Fruit fly (Drosophila melanogaster) whole organism, adult: ENCODE results near the gene CG2680.

Experiments used
- CG33017 ChIP-seq: fragments of 200-800 bp; sonication (Bioruptor generic); optimal IDR thresholded peaks from 2 replicates; lab custom pipeline; 2018; ENCODE audit warnings: missing biosample characterization, mild to moderate bottlenecking, missing genetic modification characterization, moderate library complexity
- CG7101 ChIP-seq: fragments of 200-800 bp; sonication (Bioruptor generic); optimal IDR thresholded peaks from 2 replicates; lab custom pipeline; 2018; ENCODE audit warnings: missing biosample characterization, mild to moderate bottlenecking, missing genetic modification characterization, moderate library complexity
- Crg-1 ChIP-seq: fragments of 200-800 bp; sonication (Bioruptor generic); optimal IDR thresholded peaks from 2 replicates; lab custom pipeline; 2016; ENCODE audit warnings: missing biosample characterization, missing genetic modification characterization
- Hr96 ChIP-seq: fragments of 200-800 bp; sonication (Bioruptor generic); optimal IDR thresholded peaks from 2 replicates; lab custom pipeline; 2016; ENCODE audit warnings: missing biosample characterization, missing genetic modification characterization
- Mnt ChIP-seq: fragments of 200-800 bp; sonication (Bioruptor generic); optimal IDR thresholded peaks from 2 replicates; lab custom pipeline; 2016; ENCODE audit warnings: missing biosample characterization, mild to moderate bottlenecking, missing genetic modification characterization
- cnc ChIP-seq, 2 experiments: fragments of >200 bp; optimal IDR thresholded peaks; 2 replicates each; lab custom pipeline; 2017
- pad ChIP-seq: fragments of 200-800 bp; sonication (Bioruptor generic); optimal IDR thresholded peaks from 3 replicates; lab custom pipeline; 2017; ENCODE audit warnings: missing biosample characterization, missing genetic modification characterization, mild to moderate bottlenecking, moderate library complexity, missing genetic modification reagents
- toe ChIP-seq: fragments of 200-800 bp; sonication (Bioruptor generic); optimal IDR thresholded peaks from 2 replicates; lab custom pipeline; 2016; ENCODE audit warnings: missing biosample characterization, missing genetic modification characterization

dm6 chrX:2744042-2744441, 36.8 kb upstream of the CG2680 start, which contains the start of gene Syx4:
- TF ChIP-seq pad = peak; percentile 82
- no peak for TF ChIP-seq cnc (optimal IDR thresholded peaks at IDR 0.05; lab: Kevin White, UChicago)
- TF ChIP-seq Mnt (GFP tag; lab: Kevin White, UChicago) = peak; percentile 85
- peak; percentile 80 for TF ChIP-seq Crg-1 (GFP tag; lab: Kevin White, UChicago)
- TF ChIP-seq Hr96 (GFP tag; lab: Kevin White, UChicago) = peak; percentile 84
- TF ChIP-seq CG33017 (tag; lab: Kevin White, UChicago) = peak; percentile 95
- TF ChIP-seq toe = peak; percentile 56
- peak; percentile 97 for TF ChIP-seq CG7101
